Fruit fly (Drosophila melanogaster): ENCODE data around the gene CG17744.

CG17744 gene

DNA sequence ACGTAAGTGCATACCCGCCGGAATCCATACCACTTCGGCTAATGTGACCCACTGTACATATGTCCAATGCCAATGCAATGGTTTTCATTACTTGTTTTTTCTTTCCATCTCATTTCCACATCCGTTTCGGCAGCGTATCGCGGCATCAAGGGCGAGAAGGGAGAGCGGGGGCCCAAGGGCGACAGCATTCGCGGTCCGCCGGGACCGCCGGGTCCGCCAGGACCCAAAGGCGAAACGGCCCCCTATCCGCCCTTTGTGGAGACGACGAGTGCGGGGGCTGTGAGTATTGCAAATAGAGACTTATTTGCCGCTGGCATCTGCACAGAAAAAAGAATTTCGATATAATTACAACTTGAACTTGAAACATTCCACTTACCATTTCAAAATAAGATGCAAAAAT is 8.4 kb upstream of the CG17744 start:
- TF ChIP-seq bab1 (GFP tag; optimal IDR thresholded peaks at IDR 0.05) (no peak), CG14711 (tag; optimal IDR thresholded peaks at IDR 0.05) (no peak), Hr96 (GFP tag; optimal IDR thresholded peaks at IDR 0.05) (no peak), CG5204 (GFP tag; optimal IDR thresholded peaks at IDR 0.05) (no peak), tj (GFP tag; optimal IDR thresholded peaks at IDR 0.05) (no peak), kay (GFP tag; ENCODE audit: borderline replicate concordance) (no peak), CG33017 (tag; optimal IDR thresholded peaks at IDR 0.05) (no peak), Mnt (GFP tag; optimal IDR thresholded peaks at IDR 0.05) (no peak), cic (GFP tag; optimal IDR thresholded peaks at IDR 0.05) (no peak), cnc (optimal IDR thresholded peaks at IDR 0.05) (no peak), ovo (GFP tag; optimal IDR thresholded peaks at IDR 0.05) (no peak), Clk (GFP tag; optimal IDR thresholded peaks at IDR 0.05) (no peak), toe (GFP tag; optimal IDR thresholded peaks at IDR 0.05) (no peak), CG12768 (GFP tag; optimal IDR thresholded peaks at IDR 0.05) (no peak), CG1620 (GFP tag; optimal IDR thresholded peaks at IDR 0.05) (no peak), CG7101 (tag; optimal IDR thresholded peaks at IDR 0.05) (no peak), CG11617 (GFP tag; optimal IDR thresholded peaks at IDR 0.05) (no peak), CG7045 (GFP tag; optimal IDR thresholded peaks at IDR 0.05) (no peak)

DNA sequence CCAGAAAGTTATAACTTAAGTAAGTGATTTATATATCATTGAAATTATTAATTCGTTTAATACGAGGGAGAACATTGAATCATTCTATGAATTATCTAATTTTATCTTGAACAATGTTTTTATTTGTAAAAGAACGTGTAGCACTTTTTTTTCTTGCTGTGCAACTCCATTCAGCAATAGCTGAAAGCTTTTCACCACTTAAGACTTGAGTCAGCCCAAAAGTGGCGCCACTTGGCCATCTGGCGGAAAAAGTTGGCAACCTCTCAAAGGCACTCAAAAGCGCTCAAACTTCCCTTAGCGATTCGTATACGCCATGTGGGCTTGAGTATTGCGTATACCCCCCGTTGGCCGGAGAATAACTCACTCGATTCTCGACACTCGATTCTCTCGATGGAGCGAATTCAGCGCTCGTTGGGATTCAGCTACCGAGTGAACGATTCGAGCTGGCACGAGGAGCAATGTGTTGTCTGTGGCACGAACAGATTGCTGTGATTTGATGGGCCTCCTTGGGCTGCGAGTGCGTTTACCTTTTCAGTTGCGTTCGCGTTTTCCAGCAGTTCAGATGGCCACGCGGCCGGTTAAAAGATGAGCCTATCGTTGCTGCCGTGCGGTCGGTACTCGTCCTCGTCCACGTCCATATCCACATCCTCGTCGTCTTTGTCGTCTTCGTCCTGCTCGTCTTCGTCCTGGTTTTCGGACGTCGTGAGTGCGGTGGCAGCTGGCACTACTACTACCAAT is 12.9 kb downstream of the CG17744 start:
- TF ChIP-seq toe (GFP tag; optimal IDR thresholded peaks at IDR 0.05), result no peak
- no peak for TF ChIP-seq kay (GFP tag; ENCODE audit: borderline replicate concordance)
- no peak for TF ChIP-seq Mnt (GFP tag; optimal IDR thresholded peaks at IDR 0.05)
- no peak for TF ChIP-seq Clk (GFP tag; optimal IDR thresholded peaks at IDR 0.05)
- no peak for TF ChIP-seq CG14711 (tag; optimal IDR thresholded peaks at IDR 0.05)

DNA sequence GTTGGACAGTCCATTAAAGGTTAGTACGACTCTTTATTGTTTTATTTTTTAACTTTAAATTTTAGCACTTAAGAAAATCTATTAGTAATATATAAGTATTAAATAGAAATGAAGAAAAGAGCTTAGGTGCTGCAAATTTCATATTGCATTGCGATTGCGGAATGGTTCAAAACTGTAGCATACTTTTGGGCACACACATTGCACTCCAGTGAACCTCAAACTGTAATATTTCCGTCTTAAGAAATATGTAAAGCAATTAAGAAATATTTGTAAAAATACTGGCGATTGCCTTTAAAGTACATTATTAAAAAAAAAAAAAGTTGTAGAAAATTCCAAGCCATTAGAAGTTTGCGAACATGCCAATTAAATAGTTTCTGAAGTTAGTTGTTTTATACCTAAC is 14.3 kb downstream of the CG17744 start:
- no peak for TF ChIP-seq Clk (GFP tag; optimal IDR thresholded peaks at IDR 0.05)

DNA sequence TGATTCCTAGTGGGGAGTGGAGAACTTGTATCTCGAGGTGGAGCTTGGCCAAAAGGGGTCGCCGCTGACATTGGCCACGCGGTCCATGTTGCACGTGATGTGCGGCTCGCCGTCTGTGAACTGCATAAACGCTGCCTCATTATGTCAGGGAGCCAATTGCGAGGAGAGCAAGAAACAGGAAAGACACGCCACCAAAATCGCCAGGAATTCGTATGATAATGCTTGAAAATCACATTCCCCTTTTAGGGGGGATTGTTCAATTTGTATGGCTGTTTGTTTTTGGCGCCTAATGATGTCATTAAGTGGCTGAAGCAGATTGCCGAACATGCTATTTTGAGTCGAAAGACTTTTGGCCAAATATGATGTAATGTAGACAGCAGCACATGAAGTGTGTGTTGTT is 16.7 kb downstream of the CG17744 start:
- no peak for TF ChIP-seq cic (GFP tag; optimal IDR thresholded peaks at IDR 0.05)
- no peak for TF ChIP-seq Mnt (GFP tag; optimal IDR thresholded peaks at IDR 0.05)
- no peak for TF ChIP-seq Crg-1 (GFP tag; optimal IDR thresholded peaks at IDR 0.05)
- TF ChIP-seq CG5204 (GFP tag; optimal IDR thresholded peaks at IDR 0.05), result no peak
- no peak for TF ChIP-seq CG14711 (tag; optimal IDR thresholded peaks at IDR 0.05)
- TF ChIP-seq Clk (GFP tag; optimal IDR thresholded peaks at IDR 0.05), result no peak
- no peak for TF ChIP-seq CG7045 (GFP tag; optimal IDR thresholded peaks at IDR 0.05)
- no peak for TF ChIP-seq pad (GFP tag; optimal IDR thresholded peaks at IDR 0.05)

DNA sequence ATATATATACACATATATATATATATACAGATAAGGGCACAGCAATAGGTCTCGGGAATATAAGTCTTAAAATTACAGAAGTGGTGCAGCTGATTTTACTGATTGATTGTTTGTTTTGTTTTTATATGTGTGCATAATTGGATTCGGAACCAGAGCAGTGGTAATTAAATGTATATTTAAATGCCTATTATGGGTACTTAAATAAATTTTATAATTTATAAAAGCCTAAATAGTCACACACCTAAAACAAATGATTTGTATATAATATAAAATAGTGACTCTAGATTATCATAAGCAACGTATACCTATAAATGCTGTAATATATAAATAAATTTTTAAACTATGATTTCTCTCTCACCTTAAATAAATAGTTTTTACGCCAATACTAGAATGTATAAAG is 17.2 kb downstream of the CG17744 start:
- TF ChIP-seq Crg-1 (GFP tag; optimal IDR thresholded peaks at IDR 0.05) (no peak), CG33017 (tag; optimal IDR thresholded peaks at IDR 0.05) (no peak), cic (GFP tag; optimal IDR thresholded peaks at IDR 0.05) (no peak), pad (GFP tag; optimal IDR thresholded peaks at IDR 0.05) (no peak), CG7101 (tag; optimal IDR thresholded peaks at IDR 0.05) (no peak), kay (GFP tag; ENCODE audit: borderline replicate concordance) (no peak), Hr96 (GFP tag; optimal IDR thresholded peaks at IDR 0.05) (no peak), bab1 (GFP tag; optimal IDR thresholded peaks at IDR 0.05) (no peak), ovo (GFP tag; optimal IDR thresholded peaks at IDR 0.05) (no peak), Mnt (GFP tag; optimal IDR thresholded peaks at IDR 0.05) (no peak), CG1620 (GFP tag; optimal IDR thresholded peaks at IDR 0.05) (no peak), CG11617 (GFP tag; optimal IDR thresholded peaks at IDR 0.05) (no peak), Clk (GFP tag; optimal IDR thresholded peaks at IDR 0.05) (no peak), CG12768 (GFP tag; optimal IDR thresholded peaks at IDR 0.05) (no peak), cnc (optimal IDR thresholded peaks at IDR 0.05) (no peak)

DNA sequence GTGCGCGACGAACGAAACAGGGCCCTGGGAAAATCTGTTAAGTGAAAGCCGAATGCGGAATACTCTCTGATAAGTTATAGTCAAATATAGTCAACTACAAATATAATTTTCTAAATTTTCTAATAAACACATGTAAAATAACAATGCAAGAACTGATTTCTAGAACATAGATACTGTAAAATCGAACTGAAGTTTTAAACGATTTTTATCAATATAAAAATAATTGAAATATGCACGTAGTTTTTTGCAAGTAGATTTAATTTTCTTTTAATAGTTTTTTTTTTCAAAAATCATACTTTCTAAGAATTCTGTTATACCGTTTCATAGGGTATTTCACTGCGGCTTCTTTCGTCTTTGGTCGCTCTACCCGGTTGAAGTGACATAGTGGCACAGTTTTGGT is 18.2 kb downstream of the CG17744 start:
- TF ChIP-seq Clk (GFP tag; optimal IDR thresholded peaks at IDR 0.05), result no peak
- peak; percentile 47 for TF ChIP-seq bab1 (GFP tag; optimal IDR thresholded peaks at IDR 0.05)

DNA sequence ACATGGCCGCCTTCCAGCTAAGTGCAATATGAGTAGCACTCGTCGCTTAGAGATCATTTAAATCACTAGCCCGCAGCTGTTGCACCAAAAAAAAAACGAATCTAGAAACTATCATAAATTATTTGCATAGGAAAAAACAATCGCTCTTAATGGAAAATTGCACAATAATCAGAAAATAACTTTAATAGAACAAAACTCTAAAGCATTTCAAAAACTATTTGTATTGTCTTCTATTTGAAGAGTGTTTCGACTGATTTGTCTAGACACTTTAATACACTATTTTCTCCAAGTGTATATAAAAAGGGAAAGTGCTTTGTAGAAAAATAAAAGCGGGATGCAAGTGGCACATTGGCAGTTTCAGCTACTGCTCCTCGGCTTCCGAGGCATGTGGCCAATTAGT is 20.2 kb downstream of the CG17744 start:
- no peak for TF ChIP-seq Mnt (GFP tag; optimal IDR thresholded peaks at IDR 0.05)
- no peak for TF ChIP-seq pad (GFP tag; optimal IDR thresholded peaks at IDR 0.05)
- TF ChIP-seq CG11617 (GFP tag; optimal IDR thresholded peaks at IDR 0.05), result no peak
- no peak for TF ChIP-seq toe (GFP tag; optimal IDR thresholded peaks at IDR 0.05)
- no peak for TF ChIP-seq kay (GFP tag; ENCODE audit: borderline replicate concordance)
- TF ChIP-seq Crg-1 (GFP tag; optimal IDR thresholded peaks at IDR 0.05), result no peak
- no peak for TF ChIP-seq CG12768 (GFP tag; optimal IDR thresholded peaks at IDR 0.05)
- TF ChIP-seq CG7101 (tag; optimal IDR thresholded peaks at IDR 0.05), result no peak
- TF ChIP-seq Hr96 (GFP tag; optimal IDR thresholded peaks at IDR 0.05), result no peak
- no peak for TF ChIP-seq bab1 (GFP tag; optimal IDR thresholded peaks at IDR 0.05)
- TF ChIP-seq CG1620 (GFP tag; optimal IDR thresholded peaks at IDR 0.05), result no peak
- no peak for TF ChIP-seq cnc (optimal IDR thresholded peaks at IDR 0.05)
- no peak for TF ChIP-seq cic (GFP tag; optimal IDR thresholded peaks at IDR 0.05)
- TF ChIP-seq Clk (GFP tag; optimal IDR thresholded peaks at IDR 0.05), result no peak
- no peak for TF ChIP-seq CG5204 (GFP tag; optimal IDR thresholded peaks at IDR 0.05)
- no peak for TF ChIP-seq CG7045 (GFP tag; optimal IDR thresholded peaks at IDR 0.05)
- no peak for TF ChIP-seq CG33017 (tag; optimal IDR thresholded peaks at IDR 0.05)
- TF ChIP-seq CG14711 (tag; optimal IDR thresholded peaks at IDR 0.05), result no peak
- TF ChIP-seq tj (GFP tag; optimal IDR thresholded peaks at IDR 0.05), result no peak
- no peak for TF ChIP-seq ovo (GFP tag; optimal IDR thresholded peaks at IDR 0.05)

Data from whole organism, adult.